Fruit fly (Drosophila melanogaster): ENCODE measurements around the gene Hakai.

Hakai gene

dm6 chr2L:19571574-19572495 is 10.4 kb downstream of the Hakai start (continued):
- TF ChIP-seq zen2 (GFP tag; IDR thresholded peaks at IDR 0.05; ENCODE audit: partially characterized antibody), result 0 out of 3 replicates have a peak, but pooled peaks have one; percentile 38
- peak; percentile 94 for TF ChIP-seq CG8478 (optimal IDR thresholded peaks at IDR 0.05)
- TF ChIP-seq Trl (optimal IDR thresholded peaks at IDR 0.05), result peak; percentile 87 to 98
- peak; percentile 28 for TF ChIP-seq Trl (GFP tag; optimal IDR thresholded peaks at IDR 0.05)
- peak; percentile 38 for TF ChIP-seq gro (GFP tag; optimal IDR thresholded peaks at IDR 0.05)
- TF ChIP-seq amos (GFP tag; IDR thresholded peaks at IDR 0.05; ENCODE audit: partially characterized antibody), result 0 out of 2 replicates have a peak, but pooled peaks have one; percentile 11
- peak in 1 of 3 experiments; percentile 87 for TF ChIP-seq Stat92E (GFP tag; optimal IDR thresholded peaks at IDR 0.05)
- TF ChIP-seq sd (tag; optimal IDR thresholded peaks at IDR 0.05), result peak; percentile 100
- TF ChIP-seq crol (GFP tag; IDR thresholded peaks at IDR 0.05), result peak; percentile 33; the same call in 1 of the 2 replicates
- TF ChIP-seq unc-4 (GFP tag; IDR thresholded peaks at IDR 0.05; ENCODE audit: partially characterized antibody), result peak; percentile 31; the same call in 1 of the 2 replicates
- peak; percentile 0 for TF ChIP-seq BtbVII (GFP tag; optimal IDR thresholded peaks at IDR 0.05)
- TF ChIP-seq CG6791 (GFP tag; IDR thresholded peaks at IDR 0.05; ENCODE audit: partially characterized antibody), result peak; percentile 50; the same call in 2 of the 3 replicates
- TF ChIP-seq ci (GFP tag; IDR thresholded peaks at IDR 0.05), result peak; percentile 32; the same call in 1 of the 3 replicates
- TF ChIP-seq jumu (GFP tag; optimal IDR thresholded peaks at IDR 0.05), result no peak
- TF ChIP-seq chn (GFP tag; optimal IDR thresholded peaks at IDR 0.05), result no peak
- peak; percentile 39 for TF ChIP-seq CG17829 (tag; optimal IDR thresholded peaks at IDR 0.05)
- peak; percentile 40 for TF ChIP-seq scrt (GFP tag; optimal IDR thresholded peaks at IDR 0.05)
- TF ChIP-seq HmgD (GFP tag; optimal IDR thresholded peaks at IDR 0.05), result peak; percentile 16
- peak; percentile 0 for TF ChIP-seq Ssrp (tag; optimal IDR thresholded peaks at IDR 0.05)
- TF ChIP-seq CG7928 (GFP tag; optimal IDR thresholded peaks at IDR 0.05), result no peak
- TF ChIP-seq nom (GFP tag; optimal IDR thresholded peaks at IDR 0.05), result peak; percentile 34
- TF ChIP-seq CG11093 (GFP tag; IDR thresholded peaks at IDR 0.05), result no peak
- TF ChIP-seq CG4404 (GFP tag; IDR thresholded peaks at IDR 0.05), result no peak
- TF ChIP-seq hkb (optimal IDR thresholded peaks at IDR 0.05), result peak; percentile 51
- TF ChIP-seq hkb (GFP tag; IDR thresholded peaks at IDR 0.05), result peak; percentile 77
- TF ChIP-seq zfh1 (GFP tag; IDR thresholded peaks at IDR 0.05), result no peak
- peak; percentile 97 for TF ChIP-seq rib (GFP tag; IDR thresholded peaks at IDR 0.05)
- TF ChIP-seq nerfin-1 (tag; optimal IDR thresholded peaks at IDR 0.05), result peak; percentile 100
- TF ChIP-seq CG2120 (GFP tag; optimal IDR thresholded peaks at IDR 0.05), result no peak
- peak; percentile 22 for TF ChIP-seq lbe (GFP tag; optimal IDR thresholded peaks at IDR 0.05)
- no peak for TF ChIP-seq D19A (tag; optimal IDR thresholded peaks at IDR 0.05)
- peak; percentile 46 for TF ChIP-seq pita (GFP tag; optimal IDR thresholded peaks at IDR 0.05)
- no peak for TF ChIP-seq vfl (GFP tag; optimal IDR thresholded peaks at IDR 0.05)
- peak; percentile 90 for TF ChIP-seq kni (GFP tag; optimal IDR thresholded peaks at IDR 0.05)
- TF ChIP-seq CG1832 (GFP tag; optimal IDR thresholded peaks at IDR 0.05), result peak; percentile 82
- peak; percentile 58 for TF ChIP-seq CG13624 (GFP tag; optimal IDR thresholded peaks at IDR 0.05)
- no peak for TF ChIP-seq Gsc (GFP tag; IDR thresholded peaks at IDR 0.05)
- TF ChIP-seq CG17385 (GFP tag; optimal IDR thresholded peaks at IDR 0.05), result peak; percentile 90
- peak; percentile 63 for TF ChIP-seq pfk (GFP tag; optimal IDR thresholded peaks at IDR 0.05)
- peak; percentile 48 for TF ChIP-seq cad (GFP tag; optimal IDR thresholded peaks at IDR 0.05)
- peak; percentile 44 for TF ChIP-seq CHES-1-like (GFP tag; optimal IDR thresholded peaks at IDR 0.05)
- no peak for TF ChIP-seq gce (GFP tag; IDR thresholded peaks at IDR 0.05)
- TF ChIP-seq z (GFP tag; IDR thresholded peaks at IDR 0.05), result peak; percentile 76; the same call in 2 of the 3 replicates
- peak; percentile 79 for TF ChIP-seq CG12769 (tag; optimal IDR thresholded peaks at IDR 0.05)
- peak; percentile 46 for TF ChIP-seq nmo (GFP tag; optimal IDR thresholded peaks at IDR 0.05)
- TF ChIP-seq CG8290 (GFP tag; optimal IDR thresholded peaks at IDR 0.05), result no peak
- peak in 1 of 2 experiments; percentile 41 for TF ChIP-seq CG8290 (tag; optimal IDR thresholded peaks at IDR 0.05)
- peak; percentile 79 for TF ChIP-seq CG10431 (GFP tag; optimal IDR thresholded peaks at IDR 0.05)
- peak; percentile 36 for TF ChIP-seq bbx (GFP tag; IDR thresholded peaks at IDR 0.05; ENCODE audit: partially characterized antibody)

All from whole organism, embryonic.